Fruit fly (Drosophila melanogaster): ENCODE results near the gene Adgf-A.

Adgf-A gene

DNA sequence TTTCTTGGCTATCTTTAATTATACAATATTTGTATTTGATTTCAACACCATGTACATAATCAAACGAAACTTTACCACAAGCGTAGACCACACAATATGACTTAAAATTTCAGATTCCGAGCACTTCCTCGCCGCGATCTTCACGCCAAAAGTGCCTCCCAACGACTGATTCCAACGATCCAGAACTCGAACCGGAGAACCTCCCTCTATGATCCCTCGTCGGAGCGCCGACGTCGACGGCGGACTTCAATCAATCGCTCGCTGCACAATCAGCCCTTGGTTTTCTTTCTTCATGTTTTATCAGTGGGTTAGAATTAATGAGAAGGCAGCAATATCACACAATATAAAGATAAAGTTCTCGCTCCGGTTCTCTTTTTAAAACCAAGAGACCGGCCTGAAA, at the start of gene Adgf-A, which contains the start of gene Adgf-A2:
Gene Adgf-A, minus strand, starts transcription at position 172 of the 400 bp plus-strand sequence.
Gene Adgf-A2, minus strand, starts transcription at position 172 of the 400 bp plus-strand sequence.
- TF ChIP-seq CG8478 (optimal IDR thresholded peaks at IDR 0.05), result no peak
- TF ChIP-seq CTCF (optimal IDR thresholded peaks at IDR 0.05), result peak in 1 of 2 experiments; percentile 17

DNA sequence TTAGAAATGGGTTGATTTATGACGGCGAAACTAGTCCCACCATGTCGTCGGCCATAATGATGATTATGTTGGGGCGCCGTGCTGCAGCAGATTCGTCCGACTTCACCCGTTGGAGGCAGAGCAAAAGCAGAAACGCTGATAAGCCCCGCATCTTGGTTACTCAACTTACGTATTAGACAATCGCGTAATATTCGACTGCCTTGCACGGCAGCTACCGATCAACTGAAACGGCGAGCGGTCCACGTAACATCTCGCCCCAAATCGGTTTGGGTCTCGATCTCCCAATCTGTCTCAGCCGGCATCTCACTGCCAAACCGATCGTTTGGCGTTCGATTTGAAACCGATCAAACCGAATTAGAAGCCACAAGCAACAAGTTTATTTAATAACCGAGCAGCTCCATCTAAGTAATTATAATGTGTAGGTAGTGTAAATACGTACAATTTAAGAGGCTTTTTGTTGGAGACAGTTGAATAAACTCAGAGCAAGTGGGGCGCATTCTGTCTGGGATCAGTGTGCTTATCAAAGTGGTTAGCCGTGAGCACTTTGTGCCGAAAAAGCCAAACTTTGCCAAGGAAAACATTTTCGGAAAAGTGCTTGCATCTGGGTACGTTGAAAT, 44.7 kb upstream of the Adgf-A start, which contains the start of gene CG32191:
Gene CG32191, minus strand, starts transcription at position 550 of the 617 bp plus-strand sequence.
- no peak for TF ChIP-seq CTCF (optimal IDR thresholded peaks at IDR 0.05)
- TF ChIP-seq CG8478 (optimal IDR thresholded peaks at IDR 0.05), result no peak

DNA sequence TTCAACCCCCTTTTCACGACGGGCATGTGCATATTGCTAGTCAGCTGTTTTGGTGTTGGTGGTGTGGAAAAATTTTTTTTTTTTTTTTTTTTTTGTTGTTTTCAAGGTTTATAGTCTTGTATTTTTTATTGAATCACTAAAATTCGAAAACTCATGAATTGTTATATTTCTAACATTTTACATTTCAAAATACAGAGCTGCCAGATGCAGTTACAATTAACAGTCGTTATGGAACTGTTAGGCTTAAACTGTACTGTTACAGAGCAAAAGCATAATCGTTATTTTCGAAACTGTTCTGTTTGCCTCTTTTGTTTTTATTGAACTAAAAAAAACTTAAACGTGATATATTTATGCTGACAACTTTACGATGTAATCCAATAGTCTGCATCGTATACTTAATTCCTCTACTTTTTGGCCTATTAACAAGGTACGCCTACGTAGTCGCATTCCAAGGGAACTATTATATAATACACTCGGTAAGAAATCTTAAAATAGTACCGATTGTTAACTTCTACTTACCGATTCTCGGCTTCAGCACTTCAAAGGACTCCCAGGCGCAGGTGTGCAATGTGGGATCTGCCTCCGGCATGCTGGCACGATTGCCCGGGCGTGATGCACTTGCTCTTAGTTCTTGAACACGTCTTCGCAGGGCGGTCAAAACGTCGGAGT, 42.5 kb upstream of the Adgf-A start, which contains the start of gene CG32187:
Gene CG32187, minus strand, starts transcription at position 9 of the 669 bp plus-strand sequence.
- TF ChIP-seq CTCF (optimal IDR thresholded peaks at IDR 0.05), result no peak
- TF ChIP-seq CG8478 (optimal IDR thresholded peaks at IDR 0.05), result no peak

DNA sequence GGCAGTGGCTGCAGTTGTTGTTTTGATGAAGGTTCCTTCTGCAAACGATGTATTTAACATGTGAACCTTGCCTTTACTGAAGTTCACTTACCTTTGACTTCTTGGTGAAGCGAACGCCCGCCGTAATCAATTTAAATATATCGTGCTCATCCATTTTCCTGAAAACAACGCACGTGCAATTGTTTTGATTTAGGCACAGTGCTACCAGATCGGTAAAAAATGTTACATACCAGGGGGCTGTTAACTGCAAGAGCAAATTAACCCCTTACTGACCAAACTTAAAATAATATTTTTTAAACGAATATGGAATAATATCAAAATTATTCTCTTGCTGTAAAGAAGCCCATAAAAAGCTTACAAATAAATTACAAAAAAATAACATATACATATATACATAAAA, 40.6 kb upstream of the Adgf-A start, which contains the start of gene ais:
Gene ais, minus strand, starts transcription at position 205 of the 400 bp plus-strand sequence.
- no peak for TF ChIP-seq CG8478 (optimal IDR thresholded peaks at IDR 0.05)
- no peak for TF ChIP-seq CTCF (optimal IDR thresholded peaks at IDR 0.05)

DNA sequence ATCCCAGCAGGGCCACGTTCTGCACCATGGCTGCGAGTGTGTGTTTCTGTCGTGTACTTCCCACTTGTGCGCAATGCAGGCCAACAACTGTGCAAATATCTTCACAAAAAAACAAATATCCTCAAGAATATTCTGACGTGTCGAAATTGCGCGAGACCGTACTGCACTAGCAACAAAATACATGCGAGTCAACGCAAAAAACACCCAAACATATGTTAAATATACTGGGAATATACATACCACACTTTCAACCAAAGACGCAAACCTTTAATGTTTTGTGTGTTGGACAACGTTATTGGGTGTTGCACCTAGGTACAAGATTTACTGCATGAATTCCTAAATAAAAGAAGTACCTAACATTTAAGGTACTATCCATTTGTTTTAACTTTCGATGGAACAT, 38.1 kb upstream of the Adgf-A start, which contains the start of gene NUCB1:
Gene NUCB1, minus strand, starts transcription at position 173 of the 400 bp plus-strand sequence.
- TF ChIP-seq CTCF (optimal IDR thresholded peaks at IDR 0.05) (peak; percentile 39 to 51), CG8478 (optimal IDR thresholded peaks at IDR 0.05) (no peak)

DNA sequence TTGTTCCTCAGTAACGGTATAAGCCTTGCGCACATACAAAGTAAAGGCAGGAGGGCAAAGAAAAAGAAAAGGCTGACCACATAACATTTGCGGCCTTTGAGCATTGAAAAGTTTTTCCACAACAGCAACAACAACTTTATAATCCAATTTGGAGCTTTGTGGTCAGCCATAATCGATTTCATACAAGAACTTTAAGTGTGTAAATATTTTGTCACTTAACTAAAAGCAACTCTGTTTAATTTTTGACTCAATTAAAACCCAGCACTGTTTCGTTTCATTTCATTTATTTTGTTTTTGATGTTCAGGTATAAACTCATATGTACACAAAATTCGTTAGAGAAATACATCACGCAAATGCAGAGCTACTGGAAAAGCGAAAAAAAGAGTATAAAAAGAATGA, 33.5 kb upstream of the Adgf-A start, which contains the start of gene CG42816:
Gene CG42816, minus strand, starts transcription at position 101 of the 400 bp plus-strand sequence.
- TF ChIP-seq CG8478 (optimal IDR thresholded peaks at IDR 0.05), result no peak
- no peak for TF ChIP-seq CTCF (optimal IDR thresholded peaks at IDR 0.05)

DNA sequence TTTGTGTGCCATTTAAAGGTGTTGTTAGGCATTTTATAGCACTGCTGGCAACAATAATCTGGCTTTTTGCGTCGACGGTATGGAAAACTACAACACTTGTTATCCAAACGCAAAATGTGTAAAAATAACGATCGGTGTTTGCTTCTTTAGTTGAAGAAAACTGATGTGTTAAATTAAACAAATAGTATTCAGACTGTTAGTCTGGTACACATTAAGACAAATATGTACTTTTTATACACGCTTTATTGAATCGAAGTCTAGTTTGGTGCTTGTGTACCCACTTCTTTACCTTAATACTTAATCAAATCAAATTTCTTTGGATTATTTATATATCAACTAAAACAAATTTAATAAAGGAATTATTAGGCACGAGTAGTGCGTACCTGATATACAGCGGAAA, 27.5 kb upstream of the Adgf-A start:
- TF ChIP-seq CG8478 (optimal IDR thresholded peaks at IDR 0.05) (no peak), CTCF (optimal IDR thresholded peaks at IDR 0.05) (no peak)

DNA sequence AAGACGTTTGTCGTGTGGAACGTTAAGA, 27.3 kb upstream of the Adgf-A start, which contains the start of gene CG42815:
Gene CG42815, minus strand, starts transcription at position 20 of the 28 bp plus-strand sequence.
- TF ChIP-seq CTCF (optimal IDR thresholded peaks at IDR 0.05) (no peak), CG8478 (optimal IDR thresholded peaks at IDR 0.05) (no peak)

DNA sequence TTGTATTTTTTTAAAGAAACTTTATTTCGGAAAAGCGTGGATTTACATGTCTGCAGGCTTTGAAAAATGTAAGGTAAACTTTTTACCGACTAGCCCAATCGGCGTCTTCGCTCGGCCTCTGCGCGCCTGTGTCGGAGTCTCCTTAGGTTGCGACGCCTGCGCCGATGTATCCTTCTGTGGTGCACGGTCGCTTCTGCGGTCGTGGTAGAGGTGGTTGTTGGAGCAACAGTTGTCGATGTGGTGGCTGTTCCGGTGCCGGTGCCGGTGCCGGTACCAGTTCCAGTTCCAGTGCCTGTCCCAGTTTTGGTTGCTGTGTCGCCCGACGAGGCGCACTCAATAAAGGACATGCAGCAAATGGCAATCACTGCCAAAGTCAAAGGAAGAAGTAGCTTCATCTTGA, 27.1 kb upstream of the Adgf-A start:
- TF ChIP-seq CG8478 (optimal IDR thresholded peaks at IDR 0.05), result no peak
- no peak for TF ChIP-seq CTCF (optimal IDR thresholded peaks at IDR 0.05)

DNA sequence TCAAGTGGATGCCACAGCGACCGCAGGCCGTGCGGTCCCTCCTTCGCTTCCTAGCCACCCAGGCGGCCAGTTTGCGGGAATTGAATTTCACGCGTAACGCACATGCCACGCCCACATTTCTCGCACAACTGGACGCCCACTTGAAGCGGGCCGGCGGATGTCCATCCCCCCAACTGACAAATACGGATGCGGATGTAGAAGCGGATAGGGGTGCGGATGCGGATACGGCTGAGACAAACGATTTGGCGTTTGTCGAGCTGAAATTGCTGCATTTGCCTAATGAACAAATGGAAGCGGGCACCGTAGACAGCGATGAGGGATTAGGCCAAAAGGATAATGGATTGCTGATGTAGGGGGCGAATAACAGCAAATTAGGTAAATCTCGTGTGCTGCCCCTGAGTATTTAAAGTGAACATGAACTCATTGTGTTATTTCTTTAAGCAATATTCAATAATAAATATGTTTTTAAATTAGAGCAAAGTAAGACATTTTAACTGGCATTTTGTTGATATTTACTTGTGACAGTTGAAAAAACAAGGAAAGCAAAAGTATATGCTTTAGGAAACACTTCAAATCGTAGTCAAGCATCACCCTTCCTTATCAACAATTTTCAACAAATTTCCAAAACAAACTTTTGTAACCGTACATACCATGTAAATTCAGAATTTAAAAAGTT, 4.7 kb downstream of the Adgf-A start, which contains the start of gene CG32181:
Gene CG32181, plus strand, starts transcription at position 626 of the 676 bp plus-strand sequence.
- TF ChIP-seq CG8478 (optimal IDR thresholded peaks at IDR 0.05) (no peak), CTCF (optimal IDR thresholded peaks at IDR 0.05) (no peak)

DNA sequence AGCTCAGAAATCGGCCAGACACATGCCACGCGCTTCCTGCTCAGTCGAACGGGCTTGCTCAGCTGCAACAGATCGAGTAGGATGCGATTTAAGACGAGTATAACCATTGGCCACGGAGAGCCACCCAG, 6.0 kb downstream of the Adgf-A start, which contains the start of gene CG32182:
Gene CG32182, plus strand, starts transcription at position 29 of the 128 bp plus-strand sequence.
- no peak for TF ChIP-seq CTCF (optimal IDR thresholded peaks at IDR 0.05)
- TF ChIP-seq CG8478 (optimal IDR thresholded peaks at IDR 0.05), result no peak

DNA sequence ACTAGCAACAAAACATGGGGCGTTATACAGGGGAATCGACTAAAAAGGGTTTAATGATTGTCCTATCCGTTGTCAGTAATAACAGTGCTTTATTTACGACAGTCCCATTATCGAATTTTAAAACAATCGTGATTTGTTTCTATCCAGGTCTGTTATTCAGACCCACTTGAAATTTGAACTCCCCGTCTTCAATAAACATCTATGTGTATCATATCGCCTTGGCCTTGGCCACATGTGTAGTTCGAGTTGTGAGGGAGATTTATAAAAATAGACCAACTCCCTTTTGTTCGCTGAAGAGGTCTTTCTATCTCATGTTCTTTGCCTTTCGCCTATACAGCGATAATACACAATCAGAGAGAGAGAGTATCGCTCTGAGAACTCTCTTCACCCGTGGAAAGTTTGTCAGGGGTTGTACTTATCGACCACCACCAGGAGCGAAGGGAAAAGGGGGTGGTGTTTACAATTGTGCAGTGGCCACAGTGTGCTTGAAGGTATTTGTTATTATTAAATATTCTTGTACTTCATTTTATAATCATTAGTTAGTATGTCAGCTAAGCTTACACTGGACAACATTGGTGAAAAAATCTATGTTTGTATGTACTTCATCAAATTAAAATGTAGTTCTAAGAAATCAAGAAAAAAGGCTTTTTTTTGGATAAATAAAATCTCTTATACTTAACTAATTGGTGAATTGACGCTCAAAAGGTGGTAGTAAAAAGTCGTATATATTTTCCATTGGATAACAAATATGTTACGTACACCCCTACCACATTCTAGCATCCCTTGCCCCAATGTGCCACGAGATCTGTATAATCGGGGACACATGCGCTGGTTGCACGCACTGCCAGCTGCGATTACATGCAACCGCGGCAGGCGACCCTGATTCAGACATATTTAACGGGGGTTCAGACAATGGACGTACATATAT, 6.5 kb downstream of the Adgf-A start:
- no peak for TF ChIP-seq CTCF (optimal IDR thresholded peaks at IDR 0.05)

DNA sequence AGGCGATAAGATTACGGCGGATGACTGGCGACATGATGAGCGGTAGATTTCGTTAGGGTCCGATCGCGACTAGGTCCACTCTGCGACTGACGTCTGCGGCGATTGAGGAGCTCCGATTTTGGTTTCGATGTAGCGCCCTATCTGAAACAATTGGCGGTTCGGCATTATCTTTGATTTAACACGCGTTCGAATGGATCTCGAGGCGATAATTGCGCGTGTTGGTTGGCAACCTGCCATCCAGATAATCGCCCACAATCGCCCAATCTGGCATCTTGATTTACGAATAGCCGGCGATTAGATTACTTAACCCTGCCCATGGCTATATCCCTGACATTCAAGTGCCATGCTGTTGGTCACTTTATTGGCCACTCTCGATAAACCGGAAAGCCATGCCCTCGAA, 9.7 kb downstream of the Adgf-A start:
- TF ChIP-seq CTCF (optimal IDR thresholded peaks at IDR 0.05) (no peak), CG8478 (optimal IDR thresholded peaks at IDR 0.05) (no peak)

DNA sequence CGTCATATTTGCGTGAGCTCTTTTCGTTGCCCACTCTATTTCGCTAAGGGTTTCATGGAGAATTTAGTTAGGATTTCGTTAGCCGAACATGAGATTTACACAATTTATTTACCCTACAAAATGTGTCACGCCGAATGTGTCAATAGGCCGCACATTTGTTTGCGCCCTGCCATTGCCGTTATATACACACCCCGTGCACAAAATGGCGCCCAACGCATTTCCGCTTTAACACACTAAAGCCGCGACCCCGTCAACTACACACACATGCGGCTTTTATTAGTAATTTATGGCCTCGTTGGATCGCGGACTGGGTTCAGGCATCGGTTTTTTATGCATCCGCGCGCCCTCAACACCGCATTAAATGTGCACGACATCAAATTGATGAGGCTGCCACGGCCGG, 13.5 kb downstream of the Adgf-A start, which contains the start of gene Adgf-B:
Gene Adgf-B, minus strand, starts transcription at position 101 of the 400 bp plus-strand sequence.
- TF ChIP-seq CG8478 (optimal IDR thresholded peaks at IDR 0.05) (no peak), CTCF (optimal IDR thresholded peaks at IDR 0.05) (no peak)

DNA sequence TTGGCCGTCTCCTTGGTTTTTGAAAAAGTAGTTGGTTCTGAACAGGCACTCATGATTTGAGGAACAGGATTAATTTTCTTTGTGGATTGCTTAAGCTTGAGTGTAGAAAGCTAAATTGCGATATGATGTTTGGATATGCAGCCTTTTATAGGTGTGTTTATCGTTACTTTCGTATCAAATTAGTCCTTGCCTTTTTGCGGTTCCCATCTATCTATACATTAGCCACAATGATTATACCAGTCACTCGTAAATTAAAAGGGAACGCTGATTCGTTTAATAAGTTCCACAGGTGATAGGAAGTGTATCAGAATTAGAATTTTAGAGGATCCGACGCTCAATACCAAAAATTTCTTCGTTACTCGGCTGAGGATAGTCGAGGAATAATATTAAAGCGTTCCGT, 17.2 kb downstream of the Adgf-A start, which contains the start of gene CG6034:
Gene CG6034, minus strand, starts transcription at position 101 of the 400 bp plus-strand sequence.
- TF ChIP-seq CG8478 (optimal IDR thresholded peaks at IDR 0.05) (no peak), CTCF (optimal IDR thresholded peaks at IDR 0.05) (no peak)
